Worm (Caenorhabditis elegans): ENCODE results near the gene gspd-1.

Gene gspd-1

DNA sequence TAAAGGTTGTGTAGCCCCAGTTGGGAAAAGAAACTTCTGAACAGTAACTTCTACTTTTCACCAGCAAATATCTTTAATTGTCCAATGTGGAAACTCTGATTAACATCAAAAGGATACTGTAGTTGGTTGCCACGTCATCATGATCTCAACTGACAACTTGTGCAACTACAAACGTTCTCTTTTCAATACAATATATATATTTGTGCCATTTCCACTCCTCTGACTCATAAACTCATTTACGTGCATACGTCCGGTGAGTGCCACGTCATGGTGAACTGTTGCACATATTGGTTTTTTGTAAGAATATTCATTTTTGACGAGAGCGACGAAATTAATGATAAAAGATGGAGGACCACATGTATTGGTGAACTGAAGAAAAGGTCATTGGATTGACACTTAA, 9.4 kb upstream of the gspd-1 start (continued):
- TF ChIP-seq lir-3 (tag; optimal IDR thresholded peaks at IDR 0.05) (no peak), F10B5.3 (tag; optimal IDR thresholded peaks at IDR 0.05) (peak; percentile 10), zag-1 (tag; optimal IDR thresholded peaks at IDR 0.05) (no peak), Y105C5A.15 (GFP tag; IDR thresholded peaks at IDR 0.05) (no peak), ama-1 (optimal IDR thresholded peaks at IDR 0.05) (no peak), jun-1 (tag; optimal IDR thresholded peaks at IDR 0.05) (no peak), nhr-11 (tag; optimal IDR thresholded peaks at IDR 0.05) (no peak), daf-16 (GFP tag; optimal IDR thresholded peaks at IDR 0.05) (no peak), daf-16 (tag; optimal IDR thresholded peaks at IDR 0.05) (no peak), ztf-11 (tag; optimal IDR thresholded peaks at IDR 0.05) (no peak)

DNA sequence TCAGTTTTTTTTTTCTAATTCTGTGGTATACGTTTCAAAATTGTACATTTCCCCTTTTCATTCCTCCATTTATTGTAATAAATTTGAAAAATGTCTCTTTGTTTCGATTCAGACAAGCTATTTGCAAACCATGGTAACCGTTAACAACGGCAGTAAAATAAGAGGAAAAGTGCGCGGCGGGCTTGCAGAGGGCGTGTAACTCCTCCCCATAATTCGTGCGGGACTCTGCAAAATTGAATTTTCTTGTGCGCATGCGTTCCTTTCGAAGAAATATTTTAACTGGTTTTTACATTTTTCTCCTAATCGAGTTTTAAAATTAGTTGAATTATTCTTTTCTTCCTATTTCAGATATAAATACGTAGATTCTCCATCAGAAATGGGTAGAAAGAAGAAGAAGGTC, 6.6 kb upstream of the gspd-1 start, which contains the start of gene znf-207:
Gene znf-207 (plus strand): TSS at position 349 of the 400 bp plus-strand sequence.
- TF ChIP-seq hlh-30 (tag; optimal IDR thresholded peaks at IDR 0.05; ENCODE audit: insufficient read depth) (peak; percentile 23), mxl-3 (GFP tag; optimal IDR thresholded peaks at IDR 0.05) (peak; percentile 27), ctbp-1 (GFP tag; IDR thresholded peaks at IDR 0.05) (no peak), F26F4.8 (GFP tag; conservative IDR thresholded peaks at IDR 0.05) (no peak), ces-1 (GFP tag; optimal IDR thresholded peaks at IDR 0.05) (peak; percentile 80), spr-1 (tag; optimal IDR thresholded peaks at IDR 0.05) (no peak), Y48G9A.11 (GFP tag; IDR thresholded peaks at IDR 0.05) (no peak), mes-2 (tag; optimal IDR thresholded peaks at IDR 0.05; ENCODE audit: poor library complexity, severe bottlenecking) (peak; percentile 81), mep-1 (tag; optimal IDR thresholded peaks at IDR 0.05) (peak; percentile 62), spr-3 (GFP tag; optimal IDR thresholded peaks at IDR 0.05) (no peak), F49E8.2 (tag; optimal IDR thresholded peaks at IDR 0.05; ENCODE audit: borderline replicate concordance) (no peak), zip-2 (tag; optimal IDR thresholded peaks at IDR 0.05) (no peak), dve-1 (tag; optimal IDR thresholded peaks at IDR 0.05; ENCODE audit: insufficient read depth) (peak; percentile 1), ZK546.5 (tag; optimal IDR thresholded peaks at IDR 0.05) (no peak), ZK337.2 (GFP tag; IDR thresholded peaks at IDR 0.05) (no peak), lin-38 (GFP tag; IDR thresholded peaks at IDR 0.05) (peak; percentile 53), pha-4 (GFP tag; IDR thresholded peaks at IDR 0.05) (no peak), pha-4 (tag; optimal IDR thresholded peaks at IDR 0.05) (peak; percentile 46), mdl-1 (tag; optimal IDR thresholded peaks at IDR 0.05) (peak in 1 of 2 experiments; percentile 39), daf-16 (GFP tag; optimal IDR thresholded peaks at IDR 0.05) (no peak), daf-16 (tag; optimal IDR thresholded peaks at IDR 0.05) (no peak), D1046.2 (GFP tag; IDR thresholded peaks at IDR 0.05) (no peak), zfp-2 (tag; optimal IDR thresholded peaks at IDR 0.05) (no peak), aly-2 (tag; optimal IDR thresholded peaks at IDR 0.05) (no peak), ceh-32 (tag; optimal IDR thresholded peaks at IDR 0.05; ENCODE audit: poor library complexity) (no peak), fkh-10 (GFP tag; optimal IDR thresholded peaks at IDR 0.05) (peak; percentile 23), unc-39 (tag; optimal IDR thresholded peaks at IDR 0.05) (no peak), daf-12 (tag; optimal IDR thresholded peaks at IDR 0.05) (no peak), nhr-10 (tag; optimal IDR thresholded peaks at IDR 0.05) (no peak), php-3 (GFP tag; IDR thresholded peaks at IDR 0.05) (no peak), lim-7 (GFP tag; IDR thresholded peaks at IDR 0.05) (no peak), Y75B8A.6 (GFP tag; IDR thresholded peaks at IDR 0.05) (no peak), T20F7.1 (GFP tag; optimal IDR thresholded peaks at IDR 0.05) (peak; percentile 11), lin-39 (tag; optimal IDR thresholded peaks at IDR 0.05) (no peak), lin-29 (GFP tag; IDR thresholded peaks at IDR 0.05) (no peak), nhr-11 (tag; optimal IDR thresholded peaks at IDR 0.05) (no peak), nhr-237 (tag; optimal IDR thresholded peaks at IDR 0.05) (no peak), lir-3 (tag; optimal IDR thresholded peaks at IDR 0.05) (no peak), arid-1 (GFP tag; conservative IDR thresholded peaks at IDR 0.05) (no peak), mdt-29 (GFP tag; IDR thresholded peaks at IDR 0.05) (no peak), dpl-1 (GFP tag; optimal IDR thresholded peaks at IDR 0.05) (peak; percentile 19), hmg-1.1 (GFP tag; IDR thresholded peaks at IDR 0.05) (peak; percentile 38; the same call in 1 of the 2 replicates), hif-1 (tag; optimal IDR thresholded peaks at IDR 0.05) (peak in 1 of 2 experiments; percentile 40), vab-7 (GFP tag; IDR thresholded peaks at IDR 0.05) (no peak), ztf-11 (tag; optimal IDR thresholded peaks at IDR 0.05) (no peak)
